Worm (Caenorhabditis elegans): Measurements from ENCODE around the gene cya-1.
A peak's percentile ranks its signal among the peaks of the same experiment; 100 is the strongest.

Gene cya-1

ce11 chrIII:9104060-9104459 lies 5.0 kb downstream of the cya-1 start (continued):
- TF ChIP-seq nhr-111 (GFP tag; optimal IDR thresholded peaks at IDR 0.05) (peak; percentile 59), unc-62 (GFP tag; optimal IDR thresholded peaks at IDR 0.05 in 1 of 2) (peak in 1 of 2 experiments; percentile 92), unc-62 (tag; optimal IDR thresholded peaks at IDR 0.05) (no peak), ceh-20 (GFP tag; IDR thresholded peaks at IDR 0.05) (peak; percentile 38), ZK546.5 (tag; optimal IDR thresholded peaks at IDR 0.05) (no peak), ceh-44 (GFP tag; IDR thresholded peaks at IDR 0.05) (peak; percentile 91), dmd-6 (GFP tag; IDR thresholded peaks at IDR 0.05) (peak; percentile 59), lin-29 (GFP tag; IDR thresholded peaks at IDR 0.05) (0 out of 2 replicates have a peak, but pooled peaks have one; percentile 56), daf-19 (GFP tag; conservative IDR thresholded peaks at IDR 0.05) (peak; percentile 67; the same call in 1 of the 2 replicates), lin-13 (GFP tag; optimal IDR thresholded peaks at IDR 0.05) (peak; percentile 30), set-16 (GFP tag; IDR thresholded peaks at IDR 0.05) (peak; percentile 20; the same call in 1 of the 2 replicates), duxl-1 (tag; optimal IDR thresholded peaks at IDR 0.05; ENCODE audit: poor library complexity) (peak; percentile 49), nhr-6 (tag; optimal IDR thresholded peaks at IDR 0.05) (no peak), madf-9 (GFP tag; conservative IDR thresholded peaks at IDR 0.05) (peak; percentile 65), R02D3.7 (tag; optimal IDR thresholded peaks at IDR 0.05) (no peak), F26F4.8 (GFP tag; conservative IDR thresholded peaks at IDR 0.05) (peak; percentile 75), saeg-2 (GFP tag; IDR thresholded peaks at IDR 0.05) (0 out of 2 replicates have a peak, but pooled peaks have one; percentile 69), D1046.2 (GFP tag; IDR thresholded peaks at IDR 0.05) (peak; percentile 76), unc-130 (GFP tag; optimal IDR thresholded peaks at IDR 0.05) (peak; percentile 57), gei-8 (GFP tag; optimal IDR thresholded peaks at IDR 0.05) (peak; percentile 52), snpc-4 (tag; optimal IDR thresholded peaks at IDR 0.05) (peak; percentile 22), Y5F2A.4 (GFP tag; optimal IDR thresholded peaks at IDR 0.05) (peak; percentile 26), egl-43 (GFP tag; IDR thresholded peaks at IDR 0.05) (peak; percentile 95), zfp-3 (GFP tag; conservative IDR thresholded peaks at IDR 0.05) (no peak), Y48G9A.11 (GFP tag; IDR thresholded peaks at IDR 0.05) (peak; percentile 82), tra-1 (GFP tag; IDR thresholded peaks at IDR 0.05) (peak; percentile 73), mdt-29 (GFP tag; IDR thresholded peaks at IDR 0.05) (peak; percentile 54)

- TF ChIP-seq egl-43 (GFP tag; IDR thresholded peaks at IDR 0.05) (no peak), F10B5.3 (tag; optimal IDR thresholded peaks at IDR 0.05) (no peak)
Measured at ce11 chrIII:9103643-9104042, 5.4 kb downstream of the cya-1 start, which contains the start of gene dos-1. dos-1 (plus strand) TSS chrIII:9103943.

DNA sequence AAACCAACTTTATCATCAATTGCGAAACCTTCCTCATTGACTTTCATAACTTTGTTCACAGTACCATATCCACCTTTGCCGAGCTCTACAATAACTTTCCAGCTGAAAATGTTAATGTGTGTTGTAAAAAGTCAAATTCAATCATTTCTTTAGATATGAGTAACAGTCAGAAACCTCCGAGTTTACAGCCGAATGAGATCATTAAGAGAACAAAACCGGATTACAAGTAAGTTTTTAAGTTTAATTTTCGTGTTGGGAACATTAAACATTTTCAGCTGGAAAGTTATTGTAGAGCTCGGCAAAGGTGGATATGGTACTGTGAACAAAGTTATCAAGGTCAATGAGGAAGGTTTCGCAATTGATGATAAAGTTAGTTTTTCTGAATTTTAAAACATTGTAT lies 7.9 kb downstream of the cya-1 start, which contains the start of gene ZK507.1:
TSS of gene ZK507.1 (minus strand) at position 101 of the 400 bp plus-strand sequence.
- TF ChIP-seq nhr-42 (GFP tag; IDR thresholded peaks at IDR 0.05), result no peak
- no peak for TF ChIP-seq ztf-11 (tag; optimal IDR thresholded peaks at IDR 0.05)
- no peak for TF ChIP-seq ceh-32 (tag; optimal IDR thresholded peaks at IDR 0.05; ENCODE audit: poor library complexity)
- no peak for TF ChIP-seq nhr-28 (tag; optimal IDR thresholded peaks at IDR 0.05)
- TF ChIP-seq lin-39 (tag; optimal IDR thresholded peaks at IDR 0.05), result no peak
- no peak for TF ChIP-seq mxl-2 (GFP tag; conservative IDR thresholded peaks at IDR 0.05)
- TF ChIP-seq ceh-82 (tag; optimal IDR thresholded peaks at IDR 0.05), result no peak
- no peak for TF ChIP-seq nhr-237 (tag; optimal IDR thresholded peaks at IDR 0.05)
- TF ChIP-seq unc-39 (tag; optimal IDR thresholded peaks at IDR 0.05), result no peak
- no peak for TF ChIP-seq F44E2.7 (GFP tag; IDR thresholded peaks at IDR 0.05)
- no peak for TF ChIP-seq F10B5.3 (tag; optimal IDR thresholded peaks at IDR 0.05)
- no peak for TF ChIP-seq dmd-8 (GFP tag; IDR thresholded peaks at IDR 0.05)
- TF ChIP-seq php-3 (GFP tag; IDR thresholded peaks at IDR 0.05), result no peak
- no peak for TF ChIP-seq set-16 (GFP tag; IDR thresholded peaks at IDR 0.05)
- no peak for TF ChIP-seq dve-1 (tag; optimal IDR thresholded peaks at IDR 0.05; ENCODE audit: insufficient read depth)

Measured in whole organism, L4 larva.